Fruit fly (Drosophila melanogaster): ENCODE data around the gene dysc.

DNA sequence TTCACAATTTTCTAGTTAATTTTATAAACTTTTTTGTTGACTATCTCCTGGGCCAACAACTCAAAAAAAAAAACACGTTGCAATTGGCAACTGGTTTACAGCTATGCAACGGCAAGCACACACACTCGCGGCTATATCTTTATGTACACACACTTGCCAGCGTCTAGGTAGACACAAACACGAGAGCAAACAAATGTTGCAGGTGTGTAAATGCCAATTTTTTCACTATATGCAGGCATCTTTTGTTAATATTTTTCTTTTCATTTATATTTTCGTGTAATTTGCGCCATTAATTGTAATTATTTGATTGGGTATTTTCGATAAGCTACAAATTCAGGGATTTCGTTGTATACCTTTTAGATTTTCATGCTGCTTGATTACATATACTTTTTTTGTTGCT lies 21.6 kb upstream of the dysc start:
- TF ChIP-seq h (optimal IDR thresholded peaks at IDR 0.05) (no peak), psq (optimal IDR thresholded peaks at IDR 0.05) (no peak)
